Fruit fly (Drosophila melanogaster) whole organism, embryonic: ENCODE measurements around the gene Cyp310a1.

Source experiments
- Adf1 ChIP-seq: fragments of 200-800 bp; sonication (Bioruptor generic); IDR thresholded peaks from 2 replicates; pipeline ENCODE4 v1.3.6; 2022; ENCODE audit warnings: missing biosample characterization, missing genetic modification characterization
- CG11723 ChIP-seq: fragments of 200-800 bp; sonication (Bioruptor generic); optimal IDR thresholded peaks from 2 replicates; lab custom pipeline; 2017; ENCODE audit warnings: missing biosample characterization, mild to moderate bottlenecking, missing genetic modification characterization
- CG12299 ChIP-seq: fragments of 200-800 bp; sonication (Bioruptor generic); optimal IDR thresholded peaks from 2 replicates; lab custom pipeline; 2018; ENCODE audit warnings: missing biosample characterization, mild to moderate bottlenecking, missing genetic modification characterization
- CG14050 ChIP-seq: fragments of 200-800 bp; sonication (Bioruptor generic); IDR thresholded peaks from 3 replicates; pipeline ENCODE4 v1.3.6; 2022; ENCODE audit warnings: missing biosample characterization, missing genetic modification characterization
- CG14710 ChIP-seq: fragments of 200-800 bp; sonication (Bioruptor generic); optimal IDR thresholded peaks from 3 replicates; lab custom pipeline; 2019; ENCODE audit warnings: missing biosample characterization, mild to moderate bottlenecking, missing genetic modification characterization, moderate library complexity
- CG1647 ChIP-seq: fragments of 200-800 bp; sonication (Bioruptor generic); optimal IDR thresholded peaks from 3 replicates; lab custom pipeline; 2016; ENCODE audit warnings: missing biosample characterization, missing genetic modification characterization
- CG16863 ChIP-seq: fragments of 200-800 bp; sonication (Bioruptor generic); optimal IDR thresholded peaks from 3 replicates; lab custom pipeline; 2016; ENCODE audit warnings: missing biosample characterization, missing genetic modification characterization
- CG18599 ChIP-seq: fragments of 200-800 bp; sonication (Bioruptor generic); optimal IDR thresholded peaks from 3 replicates; lab custom pipeline; 2017; ENCODE audit warnings: missing biosample characterization, missing genetic modification characterization, mild to moderate bottlenecking, moderate library complexity, missing genetic modification reagents
- CG18619 ChIP-seq: fragments of 200-800 bp; sonication (Bioruptor generic); optimal IDR thresholded peaks from 3 replicates; lab custom pipeline; 2017; ENCODE audit warnings: missing biosample characterization, mild to moderate bottlenecking, missing genetic modification characterization
- CG2889 ChIP-seq: fragments of 200-800 bp; sonication (Bioruptor generic); IDR thresholded peaks from 3 replicates; pipeline ENCODE4 v1.3.6; 2022; ENCODE audit warnings: missing biosample characterization, missing genetic modification characterization
- CG32772 ChIP-seq: fragments of 200-800 bp; sonication (Bioruptor generic); IDR thresholded peaks from 2 replicates; pipeline ENCODE4 v1.3.6; 2022; ENCODE audit warnings: missing biosample characterization, missing genetic modification characterization
- CG3847 ChIP-seq: fragments of 200-800 bp; sonication (Bioruptor generic); IDR thresholded peaks from 2 replicates; pipeline ENCODE4 v1.3.6; 2022; ENCODE audit warnings: missing biosample characterization, missing genetic modification characterization
- CG5180 ChIP-seq: fragments of 200-800 bp; sonication (Bioruptor generic); optimal IDR thresholded peaks from 3 replicates; lab custom pipeline; 2017; ENCODE audit warnings: missing biosample characterization, missing genetic modification characterization, mild to moderate bottlenecking, moderate library complexity, missing genetic modification reagents
- CG6854 ChIP-seq: fragments of 200-800 bp; sonication (Bioruptor generic); optimal IDR thresholded peaks from 3 replicates; lab custom pipeline; 2017; ENCODE audit warnings: missing biosample characterization, mild to moderate bottlenecking, missing genetic modification characterization
- CG7556 ChIP-seq: fragments of 200-800 bp; sonication (Bioruptor generic); optimal IDR thresholded peaks from 2 replicates; lab custom pipeline; 2017; ENCODE audit warnings: missing biosample characterization, mild to moderate bottlenecking, missing genetic modification characterization
- CG7786 ChIP-seq: fragments of 200-800 bp; sonication (Bioruptor generic); optimal IDR thresholded peaks from 2 replicates; lab custom pipeline; 2016; ENCODE audit warnings: missing biosample characterization, missing genetic modification characterization
- CG9437 ChIP-seq: fragments of 200-800 bp; sonication (Bioruptor generic); optimal IDR thresholded peaks from 2 replicates; lab custom pipeline; 2018; ENCODE audit warnings: missing biosample characterization, mild to moderate bottlenecking, missing genetic modification characterization
- CG9932 ChIP-seq: fragments of 200-800 bp; sonication (Bioruptor generic); IDR thresholded peaks from 2 replicates; pipeline ENCODE4 v1.3.6; 2022; ENCODE audit warnings: missing biosample characterization, missing genetic modification characterization
- CHES-1-like ChIP-seq: fragments of 200-800 bp; sonication (Bioruptor generic); optimal IDR thresholded peaks from 2 replicates; lab custom pipeline; 2016; ENCODE audit warnings: missing biosample characterization, missing genetic modification characterization
- CkIIα-i1 ChIP-seq: fragments of 200-800 bp; sonication (Bioruptor generic); IDR thresholded peaks from 2 replicates; pipeline ENCODE4 v1.3.6; 2022; ENCODE audit warnings: missing biosample characterization, missing genetic modification characterization
- H2.0 ChIP-seq: fragments of 200-800 bp; sonication (Bioruptor generic); IDR thresholded peaks from 2 replicates; pipeline ENCODE4 v1.3.6; 2022; ENCODE audit warnings: missing biosample characterization, missing genetic modification characterization
- HmgD ChIP-seq: fragments of 200-800 bp; sonication (Bioruptor generic); optimal IDR thresholded peaks from 3 replicates; lab custom pipeline; 2016; ENCODE audit warnings: missing biosample characterization, missing genetic modification characterization
- Med ChIP-seq: fragments of 200-800 bp; sonication (Bioruptor generic); peaks from one replicate; lab custom pipeline; 2016; ENCODE audit warnings: missing biosample characterization, missing genetic modification characterization, mild to moderate bottlenecking, inconsistent platforms, moderate library complexity
- Nf-YC ChIP-seq: fragments of 200-800 bp; optimal IDR thresholded peaks from 3 replicates; lab custom pipeline; 2019; ENCODE audit warnings: missing biosample characterization, mild to moderate bottlenecking, missing genetic modification characterization, moderate library complexity
- Ravus ChIP-seq: fragments of 200-800 bp; sonication (Bioruptor generic); IDR thresholded peaks from 2 replicates; pipeline ENCODE4 v1.3.6; 2022; ENCODE audit warnings: missing biosample characterization, missing genetic modification characterization
- Six4 ChIP-seq: fragments of 200-800 bp; sonication (Bioruptor generic); optimal IDR thresholded peaks from 2 replicates; lab custom pipeline; 2016; ENCODE audit warnings: missing biosample characterization, missing genetic modification characterization
- Sry-δ ChIP-seq: fragments of 200-800 bp; sonication (Bioruptor generic); optimal IDR thresholded peaks from 2 replicates; lab custom pipeline; 2016; ENCODE audit warnings: missing biosample characterization, missing genetic modification characterization
- ab ChIP-seq: fragments of 200-800 bp; sonication (Bioruptor generic); optimal IDR thresholded peaks from 2 replicates; lab custom pipeline; 2016; ENCODE audit warnings: missing biosample characterization, missing genetic modification characterization
- ara ChIP-seq: fragments of 200-800 bp; sonication (Bioruptor generic); IDR thresholded peaks from 2 replicates; pipeline ENCODE4 v1.3.6; 2022; ENCODE audit warnings: missing biosample characterization, missing genetic modification characterization
- btn ChIP-seq: fragments of 200-800 bp; sonication (Bioruptor generic); optimal IDR thresholded peaks from 2 replicates; lab custom pipeline; 2016; ENCODE audit warnings: missing biosample characterization, missing genetic modification characterization
- danr ChIP-seq: fragments of 200-800 bp; sonication (Bioruptor generic); IDR thresholded peaks from 2 replicates; pipeline ENCODE4 v1.3.6; 2022; ENCODE audit warnings: missing biosample characterization, missing genetic modification characterization
- ems ChIP-seq: fragments of 200-800 bp; sonication (Bioruptor generic); optimal IDR thresholded peaks from 3 replicates; lab custom pipeline; 2016; ENCODE audit warnings: missing biosample characterization, missing genetic modification characterization
- exex ChIP-seq: fragments of 200-800 bp; sonication (Bioruptor generic); optimal IDR thresholded peaks from 4 replicates; lab custom pipeline; 2018; ENCODE audit warnings: missing biosample characterization, mild to moderate bottlenecking, missing genetic modification characterization, moderate library complexity
- fd96Cb ChIP-seq: fragments of 200-800 bp; sonication (Bioruptor generic); optimal IDR thresholded peaks from 2 replicates; lab custom pipeline; 2018; ENCODE audit warnings: missing biosample characterization, mild to moderate bottlenecking, missing genetic modification characterization, moderate library complexity
- ftz-f1 ChIP-seq: fragments of 200-800 bp; sonication (Bioruptor generic); optimal IDR thresholded peaks from 2 replicates; lab custom pipeline; 2016; ENCODE audit warnings: missing biosample characterization, missing genetic modification characterization
- gsb-n ChIP-seq: fragments of 200-800 bp; sonication (Bioruptor generic); optimal IDR thresholded peaks from 3 replicates; lab custom pipeline; 2018; ENCODE audit warnings: missing biosample characterization, mild to moderate bottlenecking, missing genetic modification characterization
- h ChIP-seq: fragments of >200 bp; optimal IDR thresholded peaks from 2 replicates; lab custom pipeline; 2017
- kni ChIP-seq: fragments of 200-800 bp; sonication (Bioruptor generic); optimal IDR thresholded peaks from 3 replicates; lab custom pipeline; 2017; ENCODE audit warnings: mild to moderate bottlenecking, missing biosample characterization, missing genetic modification reagents, missing genetic modification characterization
- lab ChIP-seq: fragments of 200-800 bp; sonication (Bioruptor generic); optimal IDR thresholded peaks from 3 replicates; lab custom pipeline; 2017; ENCODE audit warnings: missing biosample characterization, missing genetic modification characterization, mild to moderate bottlenecking, moderate library complexity, missing genetic modification reagents
- nerfin-1 ChIP-seq: fragments of 200-800 bp; sonication (Bioruptor generic); optimal IDR thresholded peaks from 3 replicates; lab custom pipeline; 2019; ENCODE audit warnings: missing biosample characterization, mild to moderate bottlenecking, missing genetic modification characterization, moderate library complexity
- pan ChIP-seq, 4 experiments: fragments of >200 bp in 3 of 4; fragments of 200-800 bp in 1 of 4; sonication (Bioruptor generic) in 1 of 4; optimal IDR thresholded peaks in 3 of 4; IDR thresholded peaks in 1 of 4; 2 replicates each; pipeline versions ENCODE4 v1.3.6 to Lab custom; 2017 to 2022; ENCODE audit warnings: missing biosample characterization in 2 of 4, missing genetic modification characterization in 2 of 4, mixed read lengths in 1 of 4
- pb ChIP-seq: fragments of 200-800 bp; sonication (Bioruptor generic); optimal IDR thresholded peaks from 3 replicates; lab custom pipeline; 2016; ENCODE audit warnings: missing biosample characterization, missing genetic modification characterization
- peb ChIP-seq: fragments of 200-800 bp; sonication (Bioruptor generic); IDR thresholded peaks from 2 replicates; pipeline ENCODE4 v1.3.6; 2022; ENCODE audit warnings: missing biosample characterization, missing genetic modification characterization
- pros ChIP-seq: fragments of 200-800 bp; sonication (Bioruptor generic); optimal IDR thresholded peaks from 3 replicates; lab custom pipeline; 2019; ENCODE audit warnings: missing biosample characterization, mild to moderate bottlenecking, missing genetic modification characterization, moderate library complexity
- psq ChIP-seq: fragments of 200-800 bp; sonication (Bioruptor generic); optimal IDR thresholded peaks from 2 replicates; lab custom pipeline; 2017; ENCODE audit warnings: missing biosample characterization, missing genetic modification characterization
- pzg ChIP-seq: fragments of 200-800 bp; sonication (Bioruptor generic); optimal IDR thresholded peaks from 3 replicates; lab custom pipeline; 2018; ENCODE audit warnings: missing biosample characterization, mild to moderate bottlenecking, missing genetic modification characterization, moderate library complexity
- sc ChIP-seq, 3 experiments: fragments of >200 bp in 2 of 3; fragments of 200-800 bp in 1 of 3; sonication (Bioruptor generic) in 1 of 3; optimal IDR thresholded peaks; 2 replicates in 2 of 3; 3 replicates in 1 of 3; lab custom pipeline; 2017; ENCODE audit warnings: mild to moderate bottlenecking in 1 of 3, missing biosample characterization in 1 of 3, missing genetic modification characterization in 1 of 3, missing genetic modification reagents in 1 of 3
- sisA ChIP-seq: fragments of 200-800 bp; sonication (Bioruptor generic); IDR thresholded peaks from 2 replicates; pipeline ENCODE4 v1.3.6; 2022; ENCODE audit warnings: missing biosample characterization, missing genetic modification characterization
- sob ChIP-seq: fragments of 200-800 bp; sonication (Bioruptor generic); IDR thresholded peaks from 2 replicates; pipeline ENCODE4 v1.3.6; 2022; ENCODE audit warnings: missing biosample characterization, missing genetic modification characterization
- stc ChIP-seq: fragments of 200-800 bp; sonication (Bioruptor generic); IDR thresholded peaks from 2 replicates; pipeline ENCODE4 v1.3.6; 2022; ENCODE audit warnings: missing biosample characterization, missing genetic modification characterization
- wor ChIP-seq: fragments of 200-800 bp; sonication (Bioruptor generic); IDR thresholded peaks from 2 replicates; pipeline ENCODE4 v1.3.6; 2022; ENCODE audit warnings: missing biosample characterization, missing genetic modification characterization

The Cyp310a1 gene

DNA sequence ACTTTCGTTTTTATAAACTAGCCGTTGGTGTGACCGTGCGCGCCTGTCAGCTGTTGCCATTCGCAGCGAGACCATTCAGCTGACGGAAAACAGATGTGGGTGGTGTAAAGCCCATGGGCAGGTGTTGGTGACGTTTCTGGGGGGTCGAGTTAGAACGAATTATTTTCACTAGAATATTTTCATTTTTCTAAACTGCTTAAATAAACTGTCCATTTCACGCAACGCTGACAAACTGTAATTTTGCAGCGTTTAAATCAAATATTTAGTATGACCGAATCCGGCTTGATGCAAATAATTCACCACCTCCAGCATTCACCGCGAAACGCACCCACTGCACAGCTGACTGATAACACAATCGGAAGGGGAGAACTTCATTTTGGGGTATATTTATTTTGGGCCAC lies 42.6 kb upstream of the Cyp310a1 start, which contains the start of the genes CG10383 and CG10338 (continued):
- TF ChIP-seq stc (GFP tag; lab: Robert Waterston, UW): peak; percentile 92
- TF ChIP-seq ab (GFP tag; lab: Kevin White, UChicago): peak; percentile 15
- TF ChIP-seq CG16863: peak; percentile 83
- no peak for TF ChIP-seq pan (optimal IDR thresholded peaks at IDR 0.05; lab: Kevin White, UChicago)
- TF ChIP-seq pan (GFP tag; optimal IDR thresholded peaks at IDR 0.05 in 1 of 2, IDR thresholded peaks at IDR 0.05 in 1 of 2): peak in 1 of 2 experiments; percentile 94
- TF ChIP-seq CG14710: peak; percentile 79
- peak; percentile 83 for TF ChIP-seq CG2889
- TF ChIP-seq Sry-δ (GFP tag; lab: Kevin White, UChicago): peak; percentile 68
- TF ChIP-seq CG18599 (GFP tag; lab: Kevin White, UChicago): peak; percentile 92
- TF ChIP-seq Ravus (GFP tag; lab: Robert Waterston, UW): peak; percentile 65
- peak; percentile 25 for TF ChIP-seq btn (GFP tag; lab: Kevin White, UChicago)
- TF ChIP-seq danr (GFP tag; lab: Robert Waterston, UW): peak; percentile 78
- peak; percentile 90 for TF ChIP-seq pzg (GFP tag; lab: Kevin White, UChicago)
- no peak for TF ChIP-seq sc (optimal IDR thresholded peaks at IDR 0.05; lab: Kevin White, UChicago)
- TF ChIP-seq sc (GFP tag; optimal IDR thresholded peaks at IDR 0.05; lab: Kevin White, UChicago): peak; percentile 33
- TF ChIP-seq CG12299 (tag; lab: Kevin White, UChicago): peak; percentile 76
- peak; percentile 86 for TF ChIP-seq HmgD
- peak; percentile 59 for TF ChIP-seq exex (tag; lab: Kevin White, UChicago)
- TF ChIP-seq nerfin-1 (tag; lab: Kevin White, UChicago): peak; percentile 57
- TF ChIP-seq CG18619: peak; percentile 70
- peak; percentile 90 for TF ChIP-seq CG7786 (GFP tag; lab: Kevin White, UChicago)
- peak; percentile 99 for TF ChIP-seq Med
- TF ChIP-seq fd96Cb: peak; percentile 70
- TF ChIP-seq lab: peak; percentile 94
- TF ChIP-seq CHES-1-like (GFP tag; lab: Kevin White, UChicago): peak; percentile 93
- TF ChIP-seq Adf1 (GFP tag; lab: Robert Waterston, UW): peak; percentile 56
- peak; percentile 55 for TF ChIP-seq Nf-YC (tag; lab: Kevin White, UChicago)
- no peak for TF ChIP-seq h (lab: Kevin White, UChicago)
- peak; percentile 73 for TF ChIP-seq pb (GFP tag; lab: Kevin White, UChicago)
- TF ChIP-seq pros: no peak
- peak; percentile 92 for TF ChIP-seq CG9932 (GFP tag; lab: Robert Waterston, UW)
- peak; percentile 90 for TF ChIP-seq CG32772 (GFP tag; lab: Robert Waterston, UW)
- TF ChIP-seq ems: peak; percentile 80
- peak; percentile 56 for TF ChIP-seq CG6854 (GFP tag; lab: Kevin White, UChicago)
- TF ChIP-seq peb: peak; percentile 77
- peak; percentile 86 for TF ChIP-seq CG3847 (GFP tag; lab: Robert Waterston, UW)
- peak; percentile 55 for TF ChIP-seq gsb-n (tag; lab: Kevin White, UChicago)
- peak; percentile 88 for TF ChIP-seq H2.0 (GFP tag; lab: Robert Waterston, UW)
- peak; percentile 23 for TF ChIP-seq CG9437 (GFP tag; lab: Kevin White, UChicago)
- TF ChIP-seq psq (GFP tag; lab: Kevin White, UChicago): peak; percentile 62
- TF ChIP-seq CG1647 (GFP tag; lab: Kevin White, UChicago): peak; percentile 76
- peak; percentile 81 for TF ChIP-seq ara (GFP tag; lab: Robert Waterston, UW)
- TF ChIP-seq CG11723 (GFP tag; lab: Kevin White, UChicago): peak; percentile 62
- TF ChIP-seq sob (GFP tag; lab: Robert Waterston, UW): peak; percentile 90
- TF ChIP-seq CG5180 (GFP tag; lab: Kevin White, UChicago): peak; percentile 25
- TF ChIP-seq sisA (GFP tag; lab: Robert Waterston, UW): peak; percentile 88
- TF ChIP-seq kni: peak; percentile 26
- peak; percentile 74 for TF ChIP-seq wor (GFP tag; lab: Robert Waterston, UW)
- TF ChIP-seq CkIIα-i1: no peak
- TF ChIP-seq Six4: peak; percentile 75
- TF ChIP-seq CG14050 (GFP tag; lab: Robert Waterston, UW): peak; percentile 87
- TF ChIP-seq ftz-f1: peak; percentile 66
- peak; percentile 69 for TF ChIP-seq CG7556
